Worm (Caenorhabditis elegans): Measurements from ENCODE around the gene btf-1.

The btf-1 gene

ce11 chrII:13199674-13200215 is at the start of gene btf-1 (continued):
- TF ChIP-seq B0336.3 (GFP tag; IDR thresholded peaks at IDR 0.05): peak; percentile 78
- no peak for TF ChIP-seq aptf-2 (GFP tag; conservative IDR thresholded peaks at IDR 0.05)
- TF ChIP-seq attf-5 (GFP tag; optimal IDR thresholded peaks at IDR 0.05): peak; percentile 58
- TF ChIP-seq C06A6.2 (GFP tag; conservative IDR thresholded peaks at IDR 0.05): peak; percentile 55; the same call in 1 of the 2 replicates
- TF ChIP-seq sdz-38 (tag; optimal IDR thresholded peaks at IDR 0.05): no peak
- no peak for TF ChIP-seq T26A5.8 (tag; optimal IDR thresholded peaks at IDR 0.05)
- no peak for TF ChIP-seq Y56A3A.18 (GFP tag; IDR thresholded peaks at IDR 0.05)
- no peak for TF ChIP-seq nfya-2 (GFP tag; IDR thresholded peaks at IDR 0.05)
- TF ChIP-seq lag-1 (GFP tag; IDR thresholded peaks at IDR 0.05): no peak
- TF ChIP-seq rpc-1 (optimal IDR thresholded peaks at IDR 0.05): no peak
- TF ChIP-seq rpc-1 (tag; optimal IDR thresholded peaks at IDR 0.05): no peak
- peak in 1 of 2 experiments; percentile 27 for TF ChIP-seq rec-8 (tag; optimal IDR thresholded peaks at IDR 0.05)
- TF ChIP-seq xnd-1 (tag; optimal IDR thresholded peaks at IDR 0.05): no peak
- TF ChIP-seq ceh-79 (tag; optimal IDR thresholded peaks at IDR 0.05): no peak
- peak in 1 of 3 experiments; percentile 86 for TF ChIP-seq lin-35 (GFP tag; optimal IDR thresholded peaks at IDR 0.05)
- TF ChIP-seq zfh-2 (GFP tag; conservative IDR thresholded peaks at IDR 0.05): no peak
- TF ChIP-seq aptf-3 (GFP tag; IDR thresholded peaks at IDR 0.05): no peak
- peak; percentile 69 for TF ChIP-seq attf-3 (GFP tag; conservative IDR thresholded peaks at IDR 0.05)
- peak; percentile 66 for TF ChIP-seq efl-1 (GFP tag; optimal IDR thresholded peaks at IDR 0.05)
- no peak for TF ChIP-seq snpc-4 (GFP tag; optimal IDR thresholded peaks at IDR 0.05)
- TF ChIP-seq snpc-4 (tag; optimal IDR thresholded peaks at IDR 0.05): peak in 2 of 4 experiments; percentile 48 to 67
- peak; percentile 13 for TF ChIP-seq snpc-1.1 (tag; optimal IDR thresholded peaks at IDR 0.05; ENCODE audit: insufficient read depth)
- peak; percentile 66 for TF ChIP-seq madf-10 (tag; optimal IDR thresholded peaks at IDR 0.05)
- peak; percentile 97 for TF ChIP-seq ceh-100 (GFP tag; IDR thresholded peaks at IDR 0.05)
- TF ChIP-seq akir-1 (GFP tag; optimal IDR thresholded peaks at IDR 0.05): no peak
- TF ChIP-seq mel-28 (tag; optimal IDR thresholded peaks at IDR 0.05; ENCODE audit: borderline replicate concordance): peak; percentile 60
- peak; percentile 50 for TF ChIP-seq tlf-1 (GFP tag; optimal IDR thresholded peaks at IDR 0.05)
- TF ChIP-seq hlh-26 (GFP tag; conservative IDR thresholded peaks at IDR 0.05): no peak
- no peak for TF ChIP-seq hlh-12 (tag; optimal IDR thresholded peaks at IDR 0.05)
- no peak for TF ChIP-seq sea-2 (GFP tag; IDR thresholded peaks at IDR 0.05)
- 0 out of 2 replicates have a peak, but pooled peaks have one; percentile 20 for TF ChIP-seq D2030.7 (GFP tag; IDR thresholded peaks at IDR 0.05)
- TF ChIP-seq lin-40 (tag; optimal IDR thresholded peaks at IDR 0.05): peak; percentile 82

- TF ChIP-seq lin-54 (GFP tag; optimal IDR thresholded peaks at IDR 0.05) (no peak), egrh-3 (GFP tag; IDR thresholded peaks at IDR 0.05) (0 out of 2 replicates have a peak, but pooled peaks have one; percentile 19), zfh-2 (GFP tag; conservative IDR thresholded peaks at IDR 0.05) (0 out of 2 replicates have a peak, but pooled peaks have one; percentile 13)
These were observed 47.6 kb upstream of the btf-1 start for ce11 chrII:13152409-13152808.

- TF ChIP-seq attf-5 (GFP tag; optimal IDR thresholded peaks at IDR 0.05) (no peak), egl-44 (GFP tag; IDR thresholded peaks at IDR 0.05) (no peak), B0019.2 (GFP tag; conservative IDR thresholded peaks at IDR 0.05) (no peak), B0261.1 (tag; optimal IDR thresholded peaks at IDR 0.05) (no peak)
These were observed 46.7 kb upstream of the btf-1 start, which contains the start of gene spe-18 for ce11 chrII:13153299-13153698. TSS of gene spe-18 (minus strand) at chrII:13153399.
